Worm (Caenorhabditis elegans) whole organism, L2 larva: ENCODE measurements around the gene C16C10.9.

ENCODE experiments used
- C34F6.9 ChIP-seq: fragments of 150-350 bp; optimal IDR thresholded peaks from 2 replicates; lab custom pipeline; 2014; ENCODE audit warnings: missing biosample characterization, missing genetic modification characterization
- F13H6.1 ChIP-seq: sonication (generic microtip); optimal IDR thresholded peaks from 2 replicates; lab custom pipeline; 2016; ENCODE audit warnings: missing genetic modification characterization, missing compliant biosample characterization
- R02D3.7 ChIP-seq: fragments of 150-350 bp; optimal IDR thresholded peaks from 2 replicates; lab custom pipeline; 2014; ENCODE audit warnings: missing biosample characterization, missing genetic modification characterization
- Y55F3AM.14 ChIP-seq: fragments of 200-800 bp; sonication (Bioruptor generic); optimal IDR thresholded peaks from 2 replicates; lab custom pipeline; 2018; ENCODE audit warnings: mild to moderate bottlenecking, missing genetic modification characterization, missing compliant biosample characterization
- ZK546.5 ChIP-seq: sonication (generic microtip); optimal IDR thresholded peaks from 2 replicates; lab custom pipeline; 2017; ENCODE audit warnings: missing biosample characterization, missing genetic modification characterization
- alr-1 ChIP-seq: fragments of 150-350 bp; optimal IDR thresholded peaks from 2 replicates; lab custom pipeline; 2014; ENCODE audit warnings: missing biosample characterization, missing genetic modification characterization
- aly-2 ChIP-seq: fragments of 150-350 bp; optimal IDR thresholded peaks from 2 replicates; lab custom pipeline; 2014; ENCODE audit warnings: missing biosample characterization, missing genetic modification characterization
- ama-1 ChIP-seq: fragments of 150-350 bp; optimal IDR thresholded peaks from 2 replicates; lab custom pipeline; 2018; ENCODE audit warnings: inconsistent platforms
- blmp-1 ChIP-seq: sonication (generic microtip); optimal IDR thresholded peaks from 2 replicates; lab custom pipeline; 2017; ENCODE audit warnings: missing genetic modification characterization, mild to moderate bottlenecking, missing compliant biosample characterization, antibody characterized with exemption, moderate library complexity; ENCODE audit not compliant: insufficient read depth
- ceh-16 ChIP-seq: fragments of 150-350 bp; optimal IDR thresholded peaks from 2 replicates; lab custom pipeline; 2014; ENCODE audit warnings: missing biosample characterization, missing genetic modification characterization
- ceh-82 ChIP-seq: fragments of 150-350 bp; optimal IDR thresholded peaks from 2 replicates; lab custom pipeline; 2014; ENCODE audit warnings: missing biosample characterization, missing genetic modification characterization
- crh-2 ChIP-seq: sonication (generic microtip); optimal IDR thresholded peaks from 2 replicates; lab custom pipeline; 2017; ENCODE audit warnings: missing biosample characterization, missing genetic modification characterization
- dmd-4 ChIP-seq: sonication (generic microtip); optimal IDR thresholded peaks from 2 replicates; lab custom pipeline; 2017; ENCODE audit warnings: missing biosample characterization, missing genetic modification characterization
- egl-27 ChIP-seq: sonication (generic microtip); optimal IDR thresholded peaks from 3 replicates; lab custom pipeline; 2017; ENCODE audit warnings: missing biosample characterization, missing genetic modification reagents, missing genetic modification characterization
- elt-1 ChIP-seq: fragments of 150-350 bp; optimal IDR thresholded peaks from 2 replicates; lab custom pipeline; 2014; ENCODE audit warnings: missing biosample characterization, missing genetic modification characterization
- elt-3 ChIP-seq: sonication (generic microtip); optimal IDR thresholded peaks from 2 replicates; lab custom pipeline; 2017; ENCODE audit warnings: missing biosample characterization, missing genetic modification characterization
- fos-1 ChIP-seq: fragments of 150-350 bp; optimal IDR thresholded peaks from 2 replicates; lab custom pipeline; 2014; ENCODE audit warnings: missing biosample characterization, missing genetic modification characterization
- gmeb-1 ChIP-seq: fragments of 150-350 bp; optimal IDR thresholded peaks from 2 replicates; lab custom pipeline; 2014; ENCODE audit warnings: missing biosample characterization, missing genetic modification characterization
- lin-11 ChIP-seq: fragments of 150-350 bp; sonication (generic microtip); optimal IDR thresholded peaks from 2 replicates; lab custom pipeline; 2014; ENCODE audit warnings: missing biosample characterization, missing genetic modification characterization, inconsistent platforms, mixed read lengths
- lin-13 ChIP-seq: fragments of 150-350 bp; optimal IDR thresholded peaks from 2 replicates; lab custom pipeline; 2014; ENCODE audit warnings: missing biosample characterization, missing genetic modification reagents, missing genetic modification characterization
- lin-39 ChIP-seq: fragments of 150-350 bp; optimal IDR thresholded peaks from 2 replicates; lab custom pipeline; 2014; ENCODE audit warnings: missing biosample characterization, missing genetic modification reagents, missing genetic modification characterization
- lsy-2 ChIP-seq, 2 experiments: fragments of 150-350 bp in 1 of 2; sonication (generic microtip) in 1 of 2; optimal IDR thresholded peaks; 2 replicates each; lab custom pipeline; 2014 to 2017; ENCODE audit warnings: missing biosample characterization in 2 of 2, missing genetic modification characterization in 2 of 2
- mab-5 ChIP-seq: fragments of 150-350 bp; optimal IDR thresholded peaks from 2 replicates; lab custom pipeline; 2014; ENCODE audit warnings: missing biosample characterization, missing genetic modification characterization
- mbf-1 ChIP-seq: sonication (generic microtip); optimal IDR thresholded peaks from 2 replicates; lab custom pipeline; 2017; ENCODE audit warnings: missing biosample characterization, missing genetic modification characterization
- mdl-1 ChIP-seq, 2 experiments: fragments of 150-350 bp in 1 of 2; sonication (generic microtip) in 1 of 2; optimal IDR thresholded peaks; 2 replicates each; lab custom pipeline; 2017; ENCODE audit warnings: missing biosample characterization in 2 of 2, missing genetic modification characterization in 2 of 2
- nhr-10 ChIP-seq: sonication (generic microtip); optimal IDR thresholded peaks from 2 replicates; lab custom pipeline; 2017; ENCODE audit warnings: missing biosample characterization, missing genetic modification characterization
- nhr-11 ChIP-seq: fragments of 150-350 bp; optimal IDR thresholded peaks from 2 replicates; lab custom pipeline; 2014; ENCODE audit warnings: missing biosample characterization, missing genetic modification characterization
- nhr-12 ChIP-seq: fragments of 150-350 bp; optimal IDR thresholded peaks from 2 replicates; lab custom pipeline; 2014; ENCODE audit warnings: missing biosample characterization, missing genetic modification characterization
- nhr-129 ChIP-seq: fragments of 150-350 bp; optimal IDR thresholded peaks from 2 replicates; lab custom pipeline; 2014; ENCODE audit warnings: missing biosample characterization, missing genetic modification characterization
- nhr-21 ChIP-seq: fragments of 150-350 bp; optimal IDR thresholded peaks from 2 replicates; lab custom pipeline; 2014; ENCODE audit warnings: missing biosample characterization, missing genetic modification characterization
- nhr-23 ChIP-seq: fragments of 150-350 bp; optimal IDR thresholded peaks from 2 replicates; lab custom pipeline; 2014; ENCODE audit warnings: missing biosample characterization, missing genetic modification reagents, missing genetic modification characterization
- nhr-237 ChIP-seq: fragments of 150-350 bp; optimal IDR thresholded peaks from 2 replicates; lab custom pipeline; 2014; ENCODE audit warnings: missing biosample characterization, missing genetic modification characterization
- nhr-25 ChIP-seq: fragments of 150-350 bp; sonication (generic microtip); optimal IDR thresholded peaks from 3 replicates; lab custom pipeline; 2014; ENCODE audit warnings: missing biosample characterization, missing genetic modification characterization
- nhr-6 ChIP-seq: fragments of 150-350 bp; optimal IDR thresholded peaks from 2 replicates; lab custom pipeline; 2014; ENCODE audit warnings: missing biosample characterization, missing genetic modification characterization
- nhr-77 ChIP-seq: fragments of 150-350 bp; optimal IDR thresholded peaks from 2 replicates; lab custom pipeline; 2014; ENCODE audit warnings: missing biosample characterization, missing genetic modification characterization
- peb-1 ChIP-seq: fragments of 150-350 bp; optimal IDR thresholded peaks from 2 replicates; lab custom pipeline; 2014; ENCODE audit warnings: missing biosample characterization, missing genetic modification characterization
- sem-4 ChIP-seq: fragments of 150-350 bp; optimal IDR thresholded peaks from 2 replicates; lab custom pipeline; 2014; ENCODE audit warnings: missing biosample characterization, missing genetic modification reagents, missing genetic modification characterization
- skn-1 ChIP-seq: sonication (generic microtip); optimal IDR thresholded peaks from 2 replicates; lab custom pipeline; 2017; ENCODE audit warnings: missing biosample characterization, missing genetic modification characterization
- sma-3 ChIP-seq: sonication (generic microtip); optimal IDR thresholded peaks from 2 replicates; lab custom pipeline; 2016; ENCODE audit warnings: missing genetic modification reagents, missing genetic modification characterization, missing compliant biosample characterization
- sma-9 ChIP-seq, 2 experiments: fragments of 150-350 bp in 1 of 2; sonication (generic microtip) in 1 of 2; optimal IDR thresholded peaks; 2 replicates each; lab custom pipeline; 2014 to 2016; ENCODE audit warnings: missing genetic modification characterization in 2 of 2, mild to moderate bottlenecking in 1 of 2, missing biosample characterization in 1 of 2, missing compliant biosample characterization in 1 of 2, missing genetic modification reagents in 1 of 2, moderate library complexity in 1 of 2
- snpc-4 ChIP-seq: fragments of 150-350 bp; optimal IDR thresholded peaks from 2 replicates; lab custom pipeline; 2014; ENCODE audit warnings: missing biosample characterization, missing genetic modification characterization
- unc-39 ChIP-seq: fragments of 150-350 bp; optimal IDR thresholded peaks from 2 replicates; lab custom pipeline; 2014; ENCODE audit warnings: missing biosample characterization, missing genetic modification characterization
- unc-55 ChIP-seq: fragments of 150-350 bp; sonication (generic microtip); optimal IDR thresholded peaks from 3 replicates; lab custom pipeline; 2014; ENCODE audit warnings: missing biosample characterization, missing genetic modification reagents, missing genetic modification characterization
- unc-62 ChIP-seq: fragments of 150-350 bp; optimal IDR thresholded peaks from 2 replicates; lab custom pipeline; 2014; ENCODE audit warnings: missing biosample characterization, missing genetic modification reagents, missing genetic modification characterization
- zag-1 ChIP-seq: fragments of 150-350 bp; optimal IDR thresholded peaks from 2 replicates; lab custom pipeline; 2014; ENCODE audit warnings: missing biosample characterization, missing genetic modification characterization
- ztf-1 ChIP-seq: fragments of 200-800 bp; sonication (Bioruptor generic); conservative IDR thresholded peaks from 2 replicates; pipeline ENCODE4 v1.3.6; 2022; ENCODE audit warnings: missing genetic modification characterization, missing compliant biosample characterization
- ztf-11 ChIP-seq: sonication (generic microtip); optimal IDR thresholded peaks from 2 replicates; lab custom pipeline; 2017; ENCODE audit warnings: missing biosample characterization, missing genetic modification characterization
- ztf-4 ChIP-seq: fragments of 150-350 bp; optimal IDR thresholded peaks from 2 replicates; lab custom pipeline; 2014; ENCODE audit warnings: missing biosample characterization, missing genetic modification characterization

The C16C10.9 gene

DNA sequence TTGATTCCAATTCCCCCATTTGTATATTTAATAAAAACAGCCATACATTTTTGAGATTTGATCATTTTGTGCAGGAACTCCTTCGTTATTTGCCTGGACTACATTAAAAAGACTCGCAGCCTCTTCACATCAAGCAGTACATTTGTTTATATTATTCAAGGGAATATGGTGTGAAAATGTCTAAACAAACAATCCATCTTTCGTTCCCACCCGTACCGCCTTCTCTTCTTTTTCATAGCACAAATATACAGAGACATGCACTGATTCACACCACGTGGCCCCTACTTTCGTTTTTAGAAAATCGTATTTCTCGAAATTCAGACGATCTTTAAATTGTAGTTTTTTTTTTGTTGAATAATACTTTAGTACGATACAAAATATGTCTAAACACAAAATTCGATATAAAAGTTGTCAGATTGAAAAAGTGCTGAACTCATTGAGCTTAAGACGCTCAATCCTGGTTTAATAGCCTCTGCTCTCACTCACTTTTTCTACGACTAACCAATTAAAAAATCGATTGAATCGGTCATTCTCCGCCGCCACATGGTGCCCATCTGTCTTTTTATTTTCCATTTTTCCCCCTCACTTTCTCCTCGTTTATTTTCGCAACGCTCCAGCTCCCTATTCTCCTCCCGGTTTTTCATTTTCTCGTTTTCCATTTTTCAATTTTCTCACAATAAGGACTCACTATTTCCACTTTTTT lies 38.3 kb upstream of the C16C10.9 start:
- TF ChIP-seq nhr-12 (no peak), nhr-77 (tag; lab: Kevin White, UChicago) (no peak), elt-1 (tag; lab: Kevin White, UChicago) (no peak), egl-27 (tag; lab: Kevin White, UChicago) (no peak), unc-62 (GFP tag; lab: Kevin White, UChicago) (no peak), ztf-1 (no peak), ceh-82 (tag; lab: Kevin White, UChicago) (no peak), gmeb-1 (tag; lab: Kevin White, UChicago) (peak; percentile 50), sma-3 (GFP tag; lab: Kevin White, UChicago) (peak; percentile 30), sma-9 (GFP tag; optimal IDR thresholded peaks at IDR 0.05; lab: Kevin White, UChicago) (peak; percentile 40), sma-9 (tag; optimal IDR thresholded peaks at IDR 0.05; lab: Kevin White, UChicago) (no peak), ceh-16 (tag; lab: Kevin White, UChicago) (no peak), peb-1 (tag; lab: Kevin White, UChicago) (no peak), elt-3 (tag; lab: Kevin White, UChicago) (no peak), C34F6.9 (tag; lab: Kevin White, UChicago) (no peak), fos-1 (tag; lab: Kevin White, UChicago) (peak; percentile 5), Y55F3AM.14 (GFP tag; lab: Kevin White, UChicago) (peak; percentile 38), skn-1 (tag; lab: Kevin White, UChicago) (no peak), nhr-25 (tag; lab: Kevin White, UChicago) (peak; percentile 38), unc-39 (tag; lab: Kevin White, UChicago) (no peak), lin-11 (tag; lab: Kevin White, UChicago) (no peak), unc-55 (GFP tag; lab: Kevin White, UChicago) (peak; percentile 31), nhr-237 (tag; lab: Kevin White, UChicago) (no peak), mdl-1 (tag; optimal IDR thresholded peaks at IDR 0.05; lab: Kevin White, UChicago) (no peak), nhr-6 (peak; percentile 28), ztf-4 (tag; lab: Kevin White, UChicago) (peak; percentile 88), lin-39 (tag; lab: Kevin White, UChicago) (no peak), lin-13 (GFP tag; lab: Kevin White, UChicago) (peak; percentile 68), mbf-1 (no peak), mab-5 (tag; lab: Kevin White, UChicago) (no peak), ZK546.5 (tag; lab: Kevin White, UChicago) (no peak), nhr-23 (tag; lab: Kevin White, UChicago) (no peak), aly-2 (tag; lab: Kevin White, UChicago) (no peak), sem-4 (tag; lab: Kevin White, UChicago) (no peak), nhr-21 (peak; percentile 82), F13H6.1 (peak; percentile 21), R02D3.7 (no peak), nhr-129 (tag; lab: Kevin White, UChicago) (peak; percentile 56), zag-1 (peak; percentile 10), nhr-10 (no peak), lsy-2 (tag; optimal IDR thresholded peaks at IDR 0.05; lab: Kevin White, UChicago) (peak; percentile 44 to 70), blmp-1 (no peak), snpc-4 (no peak), dmd-4 (tag; lab: Kevin White, UChicago) (no peak), ama-1 (lab: Kevin White, UChicago) (peak; percentile 91), nhr-11 (tag; lab: Kevin White, UChicago) (no peak), crh-2 (tag; lab: Kevin White, UChicago) (peak; percentile 72), ztf-11 (no peak), alr-1 (tag; lab: Kevin White, UChicago) (no peak)
